Worm (Caenorhabditis elegans) whole organism, young adult: ENCODE data around the gene R04E5.7.

Experiments used
- B0019.2 ChIP-seq: fragments of 200-800 bp; sonication (Bioruptor generic); conservative IDR thresholded peaks from 2 replicates; pipeline ENCODE4 v1.3.6; 2022; ENCODE audit warnings: missing genetic modification reagents, missing genetic modification characterization, missing compliant biosample characterization
- B0261.1 ChIP-seq: sonication (generic microtip); optimal IDR thresholded peaks from 2 replicates; lab custom pipeline; 2016; ENCODE audit warnings: mild to moderate bottlenecking, missing genetic modification characterization, moderate library complexity, missing compliant biosample characterization
- C17E4.6 ChIP-seq: fragments of 200-800 bp; sonication (Bioruptor generic); IDR thresholded peaks from 2 replicates; pipeline ENCODE4 v1.3.6; 2022; ENCODE audit warnings: missing genetic modification reagents, missing genetic modification characterization, missing compliant biosample characterization
- F23B12.7 ChIP-seq: sonication (generic microtip); optimal IDR thresholded peaks from 2 replicates; lab custom pipeline; 2017; ENCODE audit warnings: missing genetic modification characterization, mild to moderate bottlenecking, missing compliant biosample characterization, antibody characterized with exemption, moderate library complexity; ENCODE audit not compliant: insufficient read depth
- F49E8.2 ChIP-seq: sonication (generic microtip); optimal IDR thresholded peaks from 3 replicates; lab custom pipeline; 2017; ENCODE audit warnings: missing genetic modification characterization, mild to moderate bottlenecking, missing compliant biosample characterization, antibody characterized with exemption, moderate library complexity; ENCODE audit not compliant: insufficient read depth
- F52B5.7 ChIP-seq: sonication (generic microtip); optimal IDR thresholded peaks from 2 replicates; lab custom pipeline; 2016; ENCODE audit warnings: mild to moderate bottlenecking, missing genetic modification characterization, missing compliant biosample characterization
- F55B11.4 ChIP-seq: sonication (generic microtip); optimal IDR thresholded peaks from 2 replicates; lab custom pipeline; 2016; ENCODE audit warnings: missing compliant biosample characterization, missing genetic modification characterization, borderline replicate concordance; ENCODE audit not compliant: insufficient read depth
- F57A8.1 ChIP-seq: fragments of 200-800 bp; sonication (Bioruptor generic); optimal IDR thresholded peaks from 2 replicates; lab custom pipeline; 2018; ENCODE audit warnings: mild to moderate bottlenecking, missing genetic modification characterization, moderate library complexity, missing compliant biosample characterization
- T07F8.4 ChIP-seq: sonication (generic microtip); optimal IDR thresholded peaks from 2 replicates; lab custom pipeline; 2016; ENCODE audit warnings: mild to moderate bottlenecking, missing genetic modification characterization, moderate library complexity, missing compliant biosample characterization
- Y53F4B.3 ChIP-seq: fragments of 200-800 bp; sonication (Bioruptor generic); IDR thresholded peaks from 2 replicates; pipeline ENCODE4 v1.3.6; 2022; ENCODE audit warnings: missing genetic modification reagents, missing genetic modification characterization, missing compliant biosample characterization
- akir-1 ChIP-seq: fragments of 200-800 bp; sonication (Bioruptor generic); optimal IDR thresholded peaks from 2 replicates; lab custom pipeline; 2018; ENCODE audit warnings: mild to moderate bottlenecking, missing genetic modification characterization, moderate library complexity, missing compliant biosample characterization
- ama-1 ChIP-seq, 3 experiments: fragments of 150-350 bp in 1 of 3; sonication (generic microtip) in 2 of 3; optimal IDR thresholded peaks; 2 replicates each; lab custom pipeline; 2014 to 2018; ENCODE audit warnings: missing biosample characterization in 2 of 3, missing genetic modification characterization in 2 of 3, missing genetic modification reagents in 2 of 3
- aptf-3 ChIP-seq: fragments of 200-800 bp; sonication (Bioruptor generic); IDR thresholded peaks from 2 replicates; pipeline ENCODE4 v1.3.6; 2022; ENCODE audit warnings: missing genetic modification characterization, missing compliant biosample characterization
- attf-3 ChIP-seq: fragments of 200-800 bp; sonication (Bioruptor generic); conservative IDR thresholded peaks from 2 replicates; pipeline ENCODE4 v1.3.6; 2022; ENCODE audit warnings: missing genetic modification reagents, missing genetic modification characterization, missing compliant biosample characterization
- bed-1 ChIP-seq: fragments of 200-800 bp; sonication (Bioruptor generic); IDR thresholded peaks from 2 replicates; pipeline ENCODE4 v1.3.6; 2022; ENCODE audit warnings: missing genetic modification reagents, missing genetic modification characterization, missing compliant biosample characterization
- ccch-3 ChIP-seq: fragments of 200-800 bp; sonication (Bioruptor generic); optimal IDR thresholded peaks from 2 replicates; lab custom pipeline; 2018; ENCODE audit warnings: mild to moderate bottlenecking, missing genetic modification characterization, missing compliant biosample characterization
- ceh-100 ChIP-seq: fragments of 200-800 bp; sonication (Bioruptor generic); IDR thresholded peaks from 2 replicates; pipeline ENCODE4 v1.3.6; 2022; ENCODE audit warnings: missing genetic modification reagents, missing genetic modification characterization, missing compliant biosample characterization
- ceh-27 ChIP-seq: fragments of 200-800 bp; sonication (Bioruptor generic); optimal IDR thresholded peaks from 2 replicates; lab custom pipeline; 2018; ENCODE audit warnings: mild to moderate bottlenecking, missing genetic modification characterization, moderate library complexity, missing compliant biosample characterization
- ceh-40 ChIP-seq: fragments of 200-800 bp; sonication (Bioruptor generic); IDR thresholded peaks from 2 replicates; pipeline ENCODE4 v1.3.6; 2022; ENCODE audit warnings: missing genetic modification characterization, missing compliant biosample characterization
- ceh-79 ChIP-seq: sonication (generic microtip); optimal IDR thresholded peaks from 2 replicates; lab custom pipeline; 2017; ENCODE audit warnings: mild to moderate bottlenecking, missing genetic modification characterization, missing compliant biosample characterization
- chd-7 ChIP-seq: sonication (generic microtip); optimal IDR thresholded peaks from 2 replicates; lab custom pipeline; 2016; ENCODE audit warnings: mild to moderate bottlenecking, missing genetic modification characterization, moderate library complexity, missing compliant biosample characterization
- dpff-1 ChIP-seq: sonication (generic microtip); optimal IDR thresholded peaks from 2 replicates; lab custom pipeline; 2017; ENCODE audit warnings: mild to moderate bottlenecking, missing genetic modification characterization, missing compliant biosample characterization
- dpl-1 ChIP-seq: fragments of 150-350 bp; optimal IDR thresholded peaks from 2 replicates; lab custom pipeline; 2014; ENCODE audit warnings: missing biosample characterization, missing genetic modification reagents, missing genetic modification characterization
- efl-1 ChIP-seq: fragments of 150-350 bp; optimal IDR thresholded peaks from 2 replicates; lab custom pipeline; 2014; ENCODE audit warnings: missing biosample characterization, missing genetic modification reagents, missing genetic modification characterization
- ets-4 ChIP-seq: fragments of 200-800 bp; sonication (Bioruptor generic); optimal IDR thresholded peaks from 2 replicates; lab custom pipeline; 2018; ENCODE audit warnings: mild to moderate bottlenecking, missing genetic modification characterization, missing compliant biosample characterization
- fkh-3 ChIP-seq: sonication (generic microtip); optimal IDR thresholded peaks from 2 replicates; lab custom pipeline; 2016; ENCODE audit warnings: mild to moderate bottlenecking, missing genetic modification characterization, missing compliant biosample characterization
- hlh-12 ChIP-seq: sonication (generic microtip); optimal IDR thresholded peaks from 2 replicates; lab custom pipeline; 2016; ENCODE audit warnings: missing genetic modification characterization, missing compliant biosample characterization
- hmg-20 ChIP-seq: fragments of 200-800 bp; sonication (Bioruptor generic); IDR thresholded peaks from 2 replicates; pipeline ENCODE4 v1.3.6; 2022; ENCODE audit warnings: missing genetic modification reagents, missing genetic modification characterization, missing compliant biosample characterization
- hrde-1 ChIP-seq: sonication (generic microtip); optimal IDR thresholded peaks from 2 replicates; lab custom pipeline; 2016; ENCODE audit warnings: missing genetic modification characterization, mild to moderate bottlenecking, missing compliant biosample characterization, moderate library complexity, missing genotype, missing genetic modification reagents, borderline replicate concordance
- let-607 ChIP-seq, 2 experiments: fragments of 200-800 bp in 1 of 2; sonication (Bioruptor generic) in 1 of 2; sonication (generic microtip) in 1 of 2; optimal IDR thresholded peaks; 2 replicates each; lab custom pipeline; 2016 to 2018; ENCODE audit warnings: mild to moderate bottlenecking in 2 of 2, missing compliant biosample characterization in 2 of 2, missing genetic modification characterization in 2 of 2, moderate library complexity in 2 of 2, missing genotype in 1 of 2
- lin-35 ChIP-seq, 3 experiments: fragments of 150-350 bp in 2 of 3; sonication (generic microtip) in 1 of 3; optimal IDR thresholded peaks; 2 replicates each; lab custom pipeline; 2014 to 2018; ENCODE audit warnings: missing biosample characterization in 3 of 3, missing genetic modification characterization in 3 of 3, missing genetic modification reagents in 3 of 3
- lin-54 ChIP-seq: fragments of 200-800 bp; sonication (Bioruptor generic); optimal IDR thresholded peaks from 2 replicates; lab custom pipeline; 2018; ENCODE audit warnings: mild to moderate bottlenecking, missing genetic modification characterization, missing compliant biosample characterization
- mes-4 ChIP-seq: sonication (generic microtip); optimal IDR thresholded peaks from 2 replicates; lab custom pipeline; 2016; ENCODE audit warnings: missing genotype, missing genetic modification characterization, missing compliant biosample characterization
- nfya-1 ChIP-seq: sonication (generic microtip); optimal IDR thresholded peaks from 2 replicates; lab custom pipeline; 2017; ENCODE audit warnings: antibody characterized with exemption, missing compliant biosample characterization, missing genetic modification characterization, borderline replicate concordance; ENCODE audit not compliant: insufficient read depth
- nfya-2 ChIP-seq: fragments of 200-800 bp; sonication (Bioruptor generic); IDR thresholded peaks from 2 replicates; pipeline ENCODE4 v1.3.6; 2022; ENCODE audit warnings: missing genetic modification reagents, missing genetic modification characterization, missing compliant biosample characterization
- nhr-120 ChIP-seq: fragments of 200-800 bp; sonication (Bioruptor generic); IDR thresholded peaks from 2 replicates; pipeline ENCODE4 v1.3.6; 2022; ENCODE audit warnings: missing genetic modification characterization, missing compliant biosample characterization
- nhr-90 ChIP-seq: sonication (generic microtip); optimal IDR thresholded peaks from 2 replicates; lab custom pipeline; 2016; ENCODE audit warnings: missing genotype, mild to moderate bottlenecking, missing genetic modification characterization, missing compliant biosample characterization
- rpc-1 ChIP-seq, 2 experiments: fragments of 150-350 bp in 1 of 2; sonication (generic microtip) in 1 of 2; optimal IDR thresholded peaks; 2 replicates each; lab custom pipeline; 2014 to 2018; ENCODE audit warnings: missing biosample characterization in 1 of 2, missing genetic modification characterization in 1 of 2, missing genetic modification reagents in 1 of 2, missing genotype in 1 of 2
- snpc-1.1 ChIP-seq: sonication (generic microtip); optimal IDR thresholded peaks from 2 replicates; lab custom pipeline; 2017; ENCODE audit warnings: missing genetic modification characterization, mild to moderate bottlenecking, missing compliant biosample characterization, antibody characterized with exemption, moderate library complexity, missing genotype, missing genetic modification reagents; ENCODE audit not compliant: insufficient read depth
- snpc-1.3 ChIP-seq: sonication (generic microtip); optimal IDR thresholded peaks from 2 replicates; lab custom pipeline; 2017; ENCODE audit warnings: missing genetic modification characterization, mild to moderate bottlenecking, missing compliant biosample characterization, antibody characterized with exemption, moderate library complexity, missing genotype, missing genetic modification reagents; ENCODE audit not compliant: insufficient read depth
- snpc-4 ChIP-seq, 5 experiments: fragments of 150-350 bp in 1 of 5; sonication (generic microtip) in 4 of 5; optimal IDR thresholded peaks; 2 replicates each; lab custom pipeline; 2014 to 2018; ENCODE audit warnings: missing genetic modification characterization in 5 of 5, missing biosample characterization in 3 of 5, antibody characterized with exemption in 2 of 5, mild to moderate bottlenecking in 2 of 5, missing compliant biosample characterization in 2 of 5, missing genotype in 2 of 5, moderate library complexity in 2 of 5, missing genetic modification reagents in 1 of 5
- tlf-1 ChIP-seq: fragments of 200-800 bp; sonication (Bioruptor generic); optimal IDR thresholded peaks from 2 replicates; lab custom pipeline; 2018; ENCODE audit warnings: mild to moderate bottlenecking, missing genetic modification characterization, missing compliant biosample characterization
- unc-62 ChIP-seq: fragments of 150-350 bp; optimal IDR thresholded peaks from 2 replicates; lab custom pipeline; 2014; ENCODE audit warnings: missing biosample characterization, missing genetic modification reagents, missing genetic modification characterization
- zfh-2 ChIP-seq: fragments of 200-800 bp; sonication (Bioruptor generic); conservative IDR thresholded peaks from 2 replicates; pipeline ENCODE4 v1.3.6; 2022; ENCODE audit warnings: missing genetic modification reagents, missing genetic modification characterization, missing compliant biosample characterization
- ztf-25 ChIP-seq: fragments of 200-800 bp; sonication (Bioruptor generic); IDR thresholded peaks from 2 replicates; pipeline ENCODE4 v1.3.6; 2022; ENCODE audit warnings: missing genetic modification reagents, missing genetic modification characterization, missing compliant biosample characterization
- ztf-3 ChIP-seq: fragments of 200-800 bp; sonication (Bioruptor generic); optimal IDR thresholded peaks from 2 replicates; lab custom pipeline; 2018; ENCODE audit warnings: mild to moderate bottlenecking, missing genetic modification characterization, missing compliant biosample characterization

R04E5.7 gene

DNA sequence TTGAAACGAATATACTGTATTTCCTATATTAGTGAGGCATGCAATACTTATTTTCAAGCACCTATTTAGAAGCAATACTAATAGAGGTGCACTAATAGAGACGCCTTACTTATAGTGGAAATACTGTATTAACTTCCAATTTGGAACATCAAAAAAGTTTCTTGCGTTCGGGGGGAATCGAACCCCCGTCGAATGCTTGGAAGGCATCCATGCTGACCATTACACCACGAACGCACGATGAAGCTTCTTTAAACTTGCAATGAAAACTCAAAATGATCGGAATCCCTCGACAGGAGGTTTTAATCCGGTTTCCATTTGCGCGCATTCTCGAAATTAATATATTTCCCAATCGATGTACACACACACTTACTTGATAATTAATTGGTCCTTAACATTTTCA lies 41.1 kb upstream of the R04E5.7 start (continued):
- TF ChIP-seq F23B12.7 (no peak), hlh-12 (tag; lab: Kevin White, UChicago) (peak; percentile 49), B0019.2 (no peak), efl-1 (GFP tag; lab: Kevin White, UChicago) (no peak), let-607 (tag; optimal IDR thresholded peaks at IDR 0.05; lab: Kevin White, UChicago) (no peak), ztf-3 (no peak), F49E8.2 (tag; lab: Kevin White, UChicago) (no peak), tlf-1 (GFP tag; lab: Kevin White, UChicago) (no peak), ceh-40 (0 out of 2 replicates have a peak, but pooled peaks have one; percentile 65), fkh-3 (no peak), unc-62 (no peak), F55B11.4 (no peak), dpl-1 (no peak), snpc-1.1 (tag; lab: Kevin White, UChicago) (no peak), Y53F4B.3 (no peak), bed-1 (GFP tag; lab: Robert Waterston, UW) (0 out of 2 replicates have a peak, but pooled peaks have one; percentile 49), nhr-120 (no peak), mes-4 (tag; lab: Kevin White, UChicago) (no peak), ama-1 (optimal IDR thresholded peaks at IDR 0.05; lab: Kevin White, UChicago) (no peak), ama-1 (GFP tag; optimal IDR thresholded peaks at IDR 0.05; lab: Kevin White, UChicago) (peak; percentile 27 to 55), lin-35 (GFP tag; optimal IDR thresholded peaks at IDR 0.05; lab: Kevin White, UChicago) (no peak), F52B5.7 (tag; lab: Kevin White, UChicago) (no peak), lin-54 (GFP tag; lab: Kevin White, UChicago) (no peak), attf-3 (GFP tag; lab: Robert Waterston, UW) (no peak), ceh-100 (no peak), zfh-2 (GFP tag; lab: Robert Waterston, UW) (no peak), snpc-4 (GFP tag; optimal IDR thresholded peaks at IDR 0.05; lab: Kevin White, UChicago) (peak; percentile 21), snpc-4 (tag; optimal IDR thresholded peaks at IDR 0.05; lab: Kevin White, UChicago) (peak in 2 of 4 experiments; percentile 42 to 64), aptf-3 (GFP tag; lab: Robert Waterston, UW) (no peak), nfya-2 (GFP tag; lab: Robert Waterston, UW) (no peak), T07F8.4 (tag; lab: Kevin White, UChicago) (no peak), hrde-1 (no peak), ets-4 (GFP tag; lab: Kevin White, UChicago) (no peak), ceh-79 (tag; lab: Kevin White, UChicago) (no peak), nfya-1 (no peak), chd-7 (tag; lab: Kevin White, UChicago) (no peak), ztf-25 (GFP tag; lab: Robert Waterston, UW) (peak; percentile 66; the same call in 1 of the 2 replicates), F57A8.1 (GFP tag; lab: Kevin White, UChicago) (no peak), C17E4.6 (GFP tag; lab: Robert Waterston, UW) (no peak), dpff-1 (tag; lab: Kevin White, UChicago) (no peak), snpc-1.3 (tag; lab: Kevin White, UChicago) (peak; percentile 30), B0261.1 (peak; percentile 70), ccch-3 (GFP tag; lab: Kevin White, UChicago) (no peak), akir-1 (GFP tag; lab: Kevin White, UChicago) (no peak), rpc-1 (optimal IDR thresholded peaks at IDR 0.05; lab: Kevin White, UChicago) (peak; percentile 92), rpc-1 (tag; optimal IDR thresholded peaks at IDR 0.05; lab: Kevin White, UChicago) (peak; percentile 89), hmg-20 (GFP tag; lab: Robert Waterston, UW) (no peak), ceh-27 (GFP tag; lab: Kevin White, UChicago) (no peak), nhr-90 (tag; lab: Kevin White, UChicago) (peak; percentile 40)
